Fruit fly (Drosophila melanogaster) whole organism, wandering third instar larva: ENCODE measurements around the gene iav.

Experiments
- Abd-B ChIP-seq: fragments of >200 bp; optimal IDR thresholded peaks from 2 replicates; lab custom pipeline; 2017; ENCODE audit warnings: missing biosample characterization, missing genetic modification characterization
- CG32264 ChIP-seq: fragments of 200-800 bp; sonication (Bioruptor generic); optimal IDR thresholded peaks from 2 replicates; lab custom pipeline; 2016; ENCODE audit warnings: missing biosample characterization, missing genetic modification characterization
- CG9705 ChIP-seq: fragments of 200-800 bp; sonication (Bioruptor generic); optimal IDR thresholded peaks from 2 replicates; lab custom pipeline; 2018; ENCODE audit warnings: missing biosample characterization, mild to moderate bottlenecking, missing genetic modification characterization
- CrebA ChIP-seq: fragments of 200-800 bp; sonication (Bioruptor generic); optimal IDR thresholded peaks from 2 replicates; lab custom pipeline; 2016; ENCODE audit warnings: missing biosample characterization, mild to moderate bottlenecking, missing genetic modification characterization, borderline replicate concordance
- Dfd ChIP-seq: fragments of >200 bp; optimal IDR thresholded peaks from 2 replicates; lab custom pipeline; 2017; ENCODE audit warnings: missing biosample characterization, missing genetic modification characterization
- Dif ChIP-seq: fragments of 200-275, 200-300 bp; sonication (Bioruptor generic); optimal IDR thresholded peaks from 2 replicates; lab custom pipeline; 2018; ENCODE audit warnings: missing biosample characterization, missing genetic modification characterization; ENCODE audit not compliant: partially characterized antibody
- GATAd ChIP-seq: sonication (Bioruptor generic); optimal IDR thresholded peaks from 2 replicates; lab custom pipeline; 2016; ENCODE audit warnings: missing biosample characterization, missing genetic modification characterization
- HLH106 ChIP-seq: fragments of 200-800 bp; optimal IDR thresholded peaks from 3 replicates; lab custom pipeline; 2019; ENCODE audit warnings: missing biosample characterization, mild to moderate bottlenecking, missing genetic modification characterization, moderate library complexity
- Hnf4 ChIP-seq: fragments of 200-800 bp; sonication (Bioruptor generic); optimal IDR thresholded peaks from 2 replicates; lab custom pipeline; 2016; ENCODE audit warnings: missing biosample characterization, mild to moderate bottlenecking, missing genetic modification characterization
- Hr78 ChIP-seq: fragments of >200 bp; optimal IDR thresholded peaks from 2 replicates; lab custom pipeline; 2017; ENCODE audit warnings: missing biosample characterization, missing genetic modification characterization
- Hr83 ChIP-seq: fragments of 200-300 bp; sonication (Bioruptor generic); optimal IDR thresholded peaks from 2 replicates; lab custom pipeline; 2016; ENCODE audit warnings: missing biosample characterization, mild to moderate bottlenecking, missing genetic modification characterization, moderate library complexity; ENCODE audit not compliant: poor library complexity, severe bottlenecking
- Jra ChIP-seq: sonication (Bioruptor generic); optimal IDR thresholded peaks from 2 replicates; lab custom pipeline; 2016; ENCODE audit warnings: missing biosample characterization, missing genetic modification characterization
- Mio ChIP-seq: sonication (Bioruptor generic); optimal IDR thresholded peaks from 2 replicates; lab custom pipeline; 2016; ENCODE audit warnings: missing biosample characterization, missing genetic modification characterization
- Myc ChIP-seq: fragments of >200 bp; optimal IDR thresholded peaks from 2 replicates; lab custom pipeline; 2017
- N ChIP-seq: fragments of >200 bp; optimal IDR thresholded peaks from 2 replicates; lab custom pipeline; 2018; ENCODE audit warnings: missing biosample characterization, missing external identifiers, missing genetic modification characterization
- OdsH ChIP-seq: fragments of 200-800 bp; sonication (Bioruptor generic); optimal IDR thresholded peaks from 2 replicates; lab custom pipeline; 2016; ENCODE audit warnings: missing biosample characterization, mild to moderate bottlenecking, missing genetic modification characterization
- Rel ChIP-seq, 2 experiments: fragments of 200-800 bp; sonication (Bioruptor generic) in 1 of 2; optimal IDR thresholded peaks; 2 replicates in 1 of 2; 3 replicates in 1 of 2; lab custom pipeline; 2016 to 2019; ENCODE audit warnings: mild to moderate bottlenecking in 2 of 2, missing biosample characterization in 2 of 2, missing genetic modification characterization in 2 of 2, moderate library complexity in 1 of 2
- Sp1 ChIP-seq: fragments of 200-800 bp; sonication (Bioruptor generic); optimal IDR thresholded peaks from 3 replicates; lab custom pipeline; 2019; ENCODE audit warnings: missing biosample characterization, mild to moderate bottlenecking, missing genetic modification characterization, moderate library complexity
- Vsx2 ChIP-seq: fragments of 200-300, 225-300 bp; sonication (Bioruptor generic); optimal IDR thresholded peaks from 2 replicates; lab custom pipeline; 2018; ENCODE audit warnings: missing biosample characterization, missing genetic modification characterization; ENCODE audit not compliant: partially characterized antibody
- br ChIP-seq: fragments of 200-800 bp; sonication (Bioruptor generic); optimal IDR thresholded peaks from 2 replicates; lab custom pipeline; 2016; ENCODE audit warnings: missing biosample characterization, missing genetic modification characterization
- brk ChIP-seq: fragments of 200-800 bp; sonication (Bioruptor generic); optimal IDR thresholded peaks from 2 replicates; lab custom pipeline; 2016; ENCODE audit warnings: missing biosample characterization, mild to moderate bottlenecking, missing genetic modification characterization
- dl ChIP-seq, 2 experiments: fragments of 175-275, 200-275 bp in 1 of 2; fragments of 200-275 bp in 1 of 2; sonication (Bioruptor generic); optimal IDR thresholded peaks; lab custom pipeline; 2018; ENCODE audit warnings: mild to moderate bottlenecking in 2 of 2, missing biosample characterization in 2 of 2, missing genetic modification characterization in 2 of 2, moderate library complexity in 2 of 2; ENCODE audit not compliant: partially characterized antibody in 2 of 2, insufficient read depth in 1 of 2
- dmrt93B ChIP-seq: fragments of 200-800 bp; sonication (Bioruptor generic); optimal IDR thresholded peaks from 2 replicates; lab custom pipeline; 2018; ENCODE audit warnings: missing biosample characterization, mild to moderate bottlenecking, missing genetic modification characterization
- dsf ChIP-seq: sonication (Bioruptor generic); optimal IDR thresholded peaks from 2 replicates; lab custom pipeline; 2016; ENCODE audit warnings: missing biosample characterization, missing genetic modification characterization, borderline replicate concordance
- ey ChIP-seq: fragments of 200-800 bp; sonication (Bioruptor generic); optimal IDR thresholded peaks from 2 replicates; lab custom pipeline; 2016; ENCODE audit warnings: missing biosample characterization, missing genetic modification characterization
- foxo ChIP-seq, 2 experiments: fragments of 200-800 bp; sonication (Bioruptor generic); optimal IDR thresholded peaks; 2 replicates in 1 of 2; 3 replicates in 1 of 2; lab custom pipeline; 2016 to 2017; ENCODE audit warnings: missing biosample characterization in 2 of 2, missing genetic modification characterization in 2 of 2
- fru ChIP-seq: fragments of 200-800 bp; sonication (Bioruptor generic); optimal IDR thresholded peaks from 3 replicates; lab custom pipeline; 2016; ENCODE audit warnings: missing biosample characterization, mild to moderate bottlenecking, missing genetic modification characterization
- h ChIP-seq: fragments of 200-800 bp; sonication (Bioruptor generic); optimal IDR thresholded peaks from 3 replicates; lab custom pipeline; 2016; ENCODE audit warnings: missing biosample characterization, mild to moderate bottlenecking, missing genetic modification characterization
- jim ChIP-seq: fragments of 175-275, 200-325 bp; sonication (Bioruptor generic); optimal IDR thresholded peaks from 2 replicates; lab custom pipeline; 2016; ENCODE audit warnings: missing biosample characterization, mild to moderate bottlenecking, missing genetic modification characterization
- lola ChIP-seq: fragments of >200 bp; optimal IDR thresholded peaks from 2 replicates; lab custom pipeline; 2017; ENCODE audit warnings: missing biosample characterization, missing genetic modification characterization
- pan ChIP-seq: fragments of >200 bp; optimal IDR thresholded peaks from 2 replicates; lab custom pipeline; 2017
- psq ChIP-seq: fragments of 200-800 bp; sonication (Bioruptor generic); optimal IDR thresholded peaks from 3 replicates; lab custom pipeline; 2017; ENCODE audit warnings: missing biosample characterization, mild to moderate bottlenecking, missing genetic modification characterization, moderate library complexity
- rgr ChIP-seq: fragments of 200-800 bp; sonication (Bioruptor generic); optimal IDR thresholded peaks from 3 replicates; lab custom pipeline; 2016; ENCODE audit warnings: missing biosample characterization, mild to moderate bottlenecking, missing genetic modification characterization
- sage ChIP-seq: fragments of 200-800 bp; sonication (Bioruptor generic); optimal IDR thresholded peaks from 2 replicates; lab custom pipeline; 2016; ENCODE audit warnings: missing biosample characterization, mild to moderate bottlenecking, missing genetic modification characterization
- sv ChIP-seq: fragments of 200-800 bp; sonication (Bioruptor generic); optimal IDR thresholded peaks from 3 replicates; lab custom pipeline; 2016; ENCODE audit warnings: missing biosample characterization, missing genetic modification characterization
- tai ChIP-seq: sonication (Bioruptor generic); optimal IDR thresholded peaks from 2 replicates; lab custom pipeline; 2016; ENCODE audit warnings: missing biosample characterization, missing genetic modification characterization
- usp ChIP-seq: fragments of >200 bp; optimal IDR thresholded peaks from 2 replicates; lab custom pipeline; 2017; ENCODE audit warnings: missing biosample characterization, missing genetic modification characterization
- woc ChIP-seq: sonication (Bioruptor generic); optimal IDR thresholded peaks from 2 replicates; lab custom pipeline; 2016; ENCODE audit warnings: missing biosample characterization, mild to moderate bottlenecking, missing genetic modification characterization

The iav gene

DNA sequence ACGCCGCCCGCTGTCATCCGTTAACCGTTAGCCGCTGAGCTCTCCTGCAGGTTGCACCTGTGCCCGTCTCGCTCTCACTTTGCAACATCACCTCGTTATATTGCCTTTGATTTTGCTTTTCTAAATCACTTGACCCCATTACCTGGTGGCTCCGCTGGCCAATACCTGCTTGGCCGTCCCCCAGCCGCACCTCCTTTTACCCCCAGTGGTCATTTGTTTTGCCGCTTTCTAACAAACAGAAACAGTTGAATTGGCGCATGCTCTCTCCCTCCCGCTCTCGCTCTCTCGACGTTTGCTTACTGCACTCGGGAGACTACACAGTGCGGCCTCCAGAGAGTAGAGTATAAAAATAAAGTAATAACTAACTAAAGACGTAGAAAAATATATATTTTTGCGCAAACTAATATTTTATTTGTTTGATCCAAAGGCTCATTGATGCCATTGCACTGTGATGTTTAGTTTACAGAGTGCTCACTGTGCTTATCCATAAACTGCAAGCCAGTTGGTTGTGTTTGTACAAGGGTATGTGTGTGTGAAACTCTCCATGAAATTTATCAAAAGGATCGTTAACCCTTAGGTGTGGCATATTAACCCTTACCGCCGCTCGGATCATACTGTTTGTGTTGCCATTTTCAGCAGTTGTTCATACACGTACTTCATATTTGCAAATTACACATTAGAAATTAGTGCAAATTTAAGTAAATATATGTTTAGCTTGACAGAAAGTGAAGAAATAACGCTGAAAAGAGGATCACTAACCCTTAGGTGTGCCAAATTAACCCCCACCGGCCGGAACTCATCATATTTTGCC, 9.1 kb upstream of the iav start:
- TF ChIP-seq Abd-B (GFP tag; lab: Kevin White, UChicago), result no peak
- TF ChIP-seq dsf (GFP tag; lab: Kevin White, UChicago), result peak; percentile 78
- TF ChIP-seq Sp1 (GFP tag; lab: Kevin White, UChicago), result peak; percentile 90
- no peak for TF ChIP-seq Dfd (GFP tag; lab: Kevin White, UChicago)
- TF ChIP-seq Jra (GFP tag; lab: Kevin White, UChicago), result peak; percentile 93
- peak; percentile 97 for TF ChIP-seq h (GFP tag; lab: Kevin White, UChicago)
- TF ChIP-seq ey (GFP tag; lab: Kevin White, UChicago), result peak; percentile 96
- TF ChIP-seq dl (GFP tag; optimal IDR thresholded peaks at IDR 0.05; lab: Kevin White, UChicago; ENCODE audit: insufficient read depth in 1 of 2, partially characterized antibody in 2 of 2), result peak in 1 of 2 experiments; percentile 62
- peak; percentile 96 for TF ChIP-seq br (GFP tag; lab: Kevin White, UChicago)
- no peak for TF ChIP-seq lola (GFP tag; lab: Kevin White, UChicago)
- TF ChIP-seq Hr78, result no peak
- peak; percentile 31 for TF ChIP-seq jim (GFP tag; lab: Kevin White, UChicago)
- TF ChIP-seq CrebA, result no peak
- TF ChIP-seq fru (GFP tag; lab: Kevin White, UChicago), result peak; percentile 95
- TF ChIP-seq GATAd (GFP tag; lab: Kevin White, UChicago), result peak; percentile 18
- TF ChIP-seq N (GFP tag; lab: Kevin White, UChicago), result no peak
- TF ChIP-seq Mio (GFP tag; lab: Kevin White, UChicago), result peak; percentile 79
- TF ChIP-seq sv (GFP tag; lab: Kevin White, UChicago), result peak; percentile 64
- no peak for TF ChIP-seq Vsx2 (GFP tag; lab: Kevin White, UChicago)
- TF ChIP-seq sage (GFP tag; lab: Kevin White, UChicago), result peak; percentile 93
- no peak for TF ChIP-seq tai (GFP tag; lab: Kevin White, UChicago)
- peak; percentile 84 for TF ChIP-seq dmrt93B (GFP tag; lab: Kevin White, UChicago)
- TF ChIP-seq HLH106 (tag; lab: Kevin White, UChicago), result peak; percentile 92
- TF ChIP-seq woc (GFP tag; lab: Kevin White, UChicago), result peak; percentile 95
- TF ChIP-seq rgr (GFP tag; lab: Kevin White, UChicago), result peak; percentile 97
- TF ChIP-seq Hnf4 (GFP tag; lab: Kevin White, UChicago), result peak; percentile 97
- peak; percentile 91 for TF ChIP-seq brk
- peak; percentile 91 for TF ChIP-seq CG32264 (GFP tag; lab: Kevin White, UChicago)
- no peak for TF ChIP-seq usp
- TF ChIP-seq pan, result no peak
- TF ChIP-seq psq, result peak; percentile 91
- TF ChIP-seq Dif (GFP tag; lab: Kevin White, UChicago), result peak; percentile 70
- TF ChIP-seq Rel (GFP tag; optimal IDR thresholded peaks at IDR 0.05; lab: Kevin White, UChicago), result peak; percentile 94
- peak; percentile 53 for TF ChIP-seq Rel (tag; optimal IDR thresholded peaks at IDR 0.05; lab: Kevin White, UChicago)
- TF ChIP-seq CG9705, result peak; percentile 47
- peak; percentile 78 to 96 for TF ChIP-seq foxo (GFP tag; optimal IDR thresholded peaks at IDR 0.05; lab: Kevin White, UChicago)
- peak; percentile 45 for TF ChIP-seq Hr83
- TF ChIP-seq Myc (lab: Kevin White, UChicago), result no peak
- TF ChIP-seq OdsH, result peak; percentile 96
- TF ChIP-seq, all 38 proteins: peak for 27

DNA sequence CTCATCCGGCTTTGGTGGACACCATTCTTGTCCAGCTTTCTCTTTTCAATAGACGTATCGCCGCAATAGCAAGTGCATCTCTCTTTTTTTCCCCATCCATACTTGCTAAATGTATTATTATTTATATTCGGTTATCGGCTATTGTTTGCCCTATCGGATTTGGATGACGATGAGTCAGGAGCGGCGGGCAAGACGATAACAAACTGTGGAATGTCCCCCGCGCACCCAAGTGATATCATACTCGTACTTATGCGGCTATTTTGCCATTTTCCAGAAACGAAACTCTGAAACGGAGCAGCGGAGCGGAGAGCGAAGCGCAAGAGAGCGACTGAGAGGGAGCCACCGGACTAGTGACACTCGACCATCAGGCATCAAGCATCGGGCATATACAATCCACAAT, 8.4 kb upstream of the iav start:
- TF ChIP-seq foxo (GFP tag; optimal IDR thresholded peaks at IDR 0.05; lab: Kevin White, UChicago) (no peak), CG9705 (no peak), dl (GFP tag; optimal IDR thresholded peaks at IDR 0.05; lab: Kevin White, UChicago; ENCODE audit: insufficient read depth in 1 of 2, partially characterized antibody in 2 of 2) (peak in 1 of 2 experiments; percentile 43), woc (GFP tag; lab: Kevin White, UChicago) (no peak), Jra (GFP tag; lab: Kevin White, UChicago) (no peak), Dif (GFP tag; lab: Kevin White, UChicago) (peak; percentile 68), Vsx2 (GFP tag; lab: Kevin White, UChicago) (no peak), usp (no peak), br (GFP tag; lab: Kevin White, UChicago) (no peak), Rel (GFP tag; optimal IDR thresholded peaks at IDR 0.05; lab: Kevin White, UChicago) (no peak), Rel (tag; optimal IDR thresholded peaks at IDR 0.05; lab: Kevin White, UChicago) (peak; percentile 27), brk (no peak)
